Worm (Caenorhabditis elegans): ENCODE data around the gene srlf-24.

Gene srlf-24

ce11 chrIV:11125200-11125599 lies 19.6 kb upstream of the srlf-24 start:
- TF ChIP-seq sma-9 (GFP tag; optimal IDR thresholded peaks at IDR 0.05) (peak; percentile 1), sma-9 (tag; optimal IDR thresholded peaks at IDR 0.05) (no peak), nhr-21 (tag; optimal IDR thresholded peaks at IDR 0.05) (no peak), ceh-16 (tag; optimal IDR thresholded peaks at IDR 0.05) (no peak), sma-3 (GFP tag; optimal IDR thresholded peaks at IDR 0.05) (no peak), sem-4 (tag; optimal IDR thresholded peaks at IDR 0.05) (peak; percentile 44), nhr-129 (tag; optimal IDR thresholded peaks at IDR 0.05) (peak; percentile 50), unc-55 (GFP tag; optimal IDR thresholded peaks at IDR 0.05) (peak; percentile 31), C34F6.9 (tag; optimal IDR thresholded peaks at IDR 0.05) (no peak), nhr-12 (tag; optimal IDR thresholded peaks at IDR 0.05) (no peak), ztf-4 (tag; optimal IDR thresholded peaks at IDR 0.05) (no peak), nhr-23 (tag; optimal IDR thresholded peaks at IDR 0.05) (no peak), lin-11 (tag; optimal IDR thresholded peaks at IDR 0.05) (peak; percentile 16), skn-1 (tag; optimal IDR thresholded peaks at IDR 0.05) (no peak), nhr-25 (tag; optimal IDR thresholded peaks at IDR 0.05) (no peak), unc-62 (GFP tag; optimal IDR thresholded peaks at IDR 0.05) (no peak), ama-1 (optimal IDR thresholded peaks at IDR 0.05) (no peak), zag-1 (tag; optimal IDR thresholded peaks at IDR 0.05) (peak; percentile 38), lsy-2 (tag; optimal IDR thresholded peaks at IDR 0.05) (peak in 1 of 2 experiments; percentile 70), fos-1 (tag; optimal IDR thresholded peaks at IDR 0.05) (no peak), ztf-1 (GFP tag; conservative IDR thresholded peaks at IDR 0.05) (no peak)

- TF ChIP-seq mbf-1 (tag; optimal IDR thresholded peaks at IDR 0.05) (no peak), alr-1 (tag; optimal IDR thresholded peaks at IDR 0.05) (no peak), ztf-4 (tag; optimal IDR thresholded peaks at IDR 0.05) (no peak), snpc-4 (tag; optimal IDR thresholded peaks at IDR 0.05) (no peak), C34F6.9 (tag; optimal IDR thresholded peaks at IDR 0.05) (no peak), egl-27 (tag; optimal IDR thresholded peaks at IDR 0.05) (no peak), crh-2 (tag; optimal IDR thresholded peaks at IDR 0.05) (no peak), mab-5 (tag; optimal IDR thresholded peaks at IDR 0.05) (no peak), ztf-1 (GFP tag; conservative IDR thresholded peaks at IDR 0.05) (no peak), ceh-82 (tag; optimal IDR thresholded peaks at IDR 0.05) (no peak), unc-62 (GFP tag; optimal IDR thresholded peaks at IDR 0.05) (no peak), aly-2 (tag; optimal IDR thresholded peaks at IDR 0.05) (no peak)
Observed at ce11 chrIV:11124674-11125073, 19.1 kb upstream of the srlf-24 start, which contains the start of gene spo-11. Gene spo-11, minus strand, starts transcription at chrIV:11124862.

DNA sequence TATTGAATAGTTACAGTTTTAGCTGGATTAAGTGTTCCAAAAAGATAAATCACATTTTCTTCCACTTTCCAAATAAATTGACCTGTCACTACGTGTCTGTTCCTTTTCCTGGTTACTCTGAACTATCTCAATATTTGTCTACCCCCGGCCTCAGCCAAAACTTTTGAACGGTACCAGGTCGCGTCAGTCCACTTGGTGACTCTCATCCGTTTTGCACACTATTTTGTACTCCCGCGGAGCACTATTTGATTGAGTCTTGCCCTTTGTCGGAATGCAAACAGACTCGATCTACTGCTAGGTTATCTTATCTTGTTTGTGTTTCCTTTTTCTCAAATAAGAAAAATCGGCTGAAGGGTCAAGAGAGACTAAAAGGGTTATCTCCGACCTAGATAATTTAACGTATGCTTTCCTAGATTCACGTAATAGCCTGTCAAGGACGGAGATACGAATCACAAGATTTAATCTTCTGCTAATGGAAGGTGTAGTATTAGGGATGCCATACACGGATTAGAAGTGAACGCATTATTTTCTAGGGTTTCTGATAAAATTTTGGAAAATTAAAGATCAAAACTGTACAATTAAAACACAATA lies 14.4 kb upstream of the srlf-24 start:
- TF ChIP-seq ztf-11 (tag; optimal IDR thresholded peaks at IDR 0.05) = no peak
- no peak for TF ChIP-seq ztf-4 (tag; optimal IDR thresholded peaks at IDR 0.05)
- no peak for TF ChIP-seq dmd-4 (tag; optimal IDR thresholded peaks at IDR 0.05)
- TF ChIP-seq mdl-1 (tag; optimal IDR thresholded peaks at IDR 0.05) = no peak
- TF ChIP-seq nhr-10 (tag; optimal IDR thresholded peaks at IDR 0.05) = no peak
- TF ChIP-seq skn-1 (tag; optimal IDR thresholded peaks at IDR 0.05) = no peak
- TF ChIP-seq egl-27 (tag; optimal IDR thresholded peaks at IDR 0.05) = no peak
- no peak for TF ChIP-seq nhr-237 (tag; optimal IDR thresholded peaks at IDR 0.05)
- TF ChIP-seq sma-3 (GFP tag; optimal IDR thresholded peaks at IDR 0.05) = no peak
- TF ChIP-seq lsy-2 (tag; optimal IDR thresholded peaks at IDR 0.05) = no peak
- TF ChIP-seq fos-1 (tag; optimal IDR thresholded peaks at IDR 0.05) = no peak
- TF ChIP-seq nhr-129 (tag; optimal IDR thresholded peaks at IDR 0.05) = no peak
- peak; percentile 47 for TF ChIP-seq F13H6.1 (tag; optimal IDR thresholded peaks at IDR 0.05)
- peak; percentile 41 for TF ChIP-seq ceh-16 (tag; optimal IDR thresholded peaks at IDR 0.05)
- TF ChIP-seq elt-3 (tag; optimal IDR thresholded peaks at IDR 0.05) = no peak
- no peak for TF ChIP-seq nhr-12 (tag; optimal IDR thresholded peaks at IDR 0.05)
- TF ChIP-seq lin-13 (GFP tag; optimal IDR thresholded peaks at IDR 0.05) = no peak
- TF ChIP-seq crh-2 (tag; optimal IDR thresholded peaks at IDR 0.05) = no peak
- peak; percentile 84 for TF ChIP-seq elt-1 (tag; optimal IDR thresholded peaks at IDR 0.05)
- TF ChIP-seq nhr-21 (tag; optimal IDR thresholded peaks at IDR 0.05) = peak; percentile 20
- TF ChIP-seq nhr-25 (tag; optimal IDR thresholded peaks at IDR 0.05) = no peak
- no peak for TF ChIP-seq nhr-6 (tag; optimal IDR thresholded peaks at IDR 0.05)

Data from whole organism, L2 larva.